Fruit fly (Drosophila melanogaster) whole organism, embryonic: ENCODE results near the gene CG7724.

ENCODE experiments used
- CG4730 ChIP-seq: fragments of 200-800 bp; sonication (Bioruptor generic); IDR thresholded peaks from 2 replicates; pipeline ENCODE4 v1.3.6; 2022; ENCODE audit warnings: missing biosample characterization, missing genetic modification characterization
- Lim3 ChIP-seq: fragments of 200-800 bp; sonication (Bioruptor generic); IDR thresholded peaks from 2 replicates; pipeline ENCODE4 v1.3.6; 2022; ENCODE audit warnings: missing biosample characterization, missing genetic modification characterization
- crol ChIP-seq: fragments of 200-800 bp; sonication (Bioruptor generic); IDR thresholded peaks from 2 replicates; pipeline ENCODE4 v1.3.6; 2022; ENCODE audit warnings: missing biosample characterization, missing genetic modification characterization

dm6 chr3L:17015663-17016575 is 39.5 kb upstream of the CG7724 start, which contains the start of the genes CG6664 and CG7728:
- TF ChIP-seq Lim3 (GFP tag; lab: Robert Waterston, UW), result no peak
- TF ChIP-seq CG4730 (GFP tag; lab: Robert Waterston, UW), result no peak
- TF ChIP-seq crol (GFP tag; lab: Robert Waterston, UW), result peak; percentile 96
